Fruit fly (Drosophila melanogaster) whole organism, embryonic: Measurements from ENCODE around the gene Snm1.
A peak's percentile ranks its signal among the peaks of the same experiment; 100 is the strongest.

ENCODE experiments used
- Antp ChIP-seq: fragments of 200-800 bp; sonication (Bioruptor generic); optimal IDR thresholded peaks from 3 replicates; lab custom pipeline; 2016; ENCODE audit warnings: missing biosample characterization, missing genetic modification characterization
- Bdp1 ChIP-seq: fragments of 200-800 bp; sonication (Bioruptor generic); optimal IDR thresholded peaks from 3 replicates; lab custom pipeline; 2016; ENCODE audit warnings: missing biosample characterization, missing genetic modification characterization
- BtbVII ChIP-seq: fragments of 200-800 bp; sonication (Bioruptor generic); optimal IDR thresholded peaks from 3 replicates; lab custom pipeline; 2017; ENCODE audit warnings: missing biosample characterization, mild to moderate bottlenecking, missing genetic modification characterization
- CG10147 ChIP-seq: fragments of 200-800 bp; sonication (Bioruptor generic); optimal IDR thresholded peaks from 2 replicates; lab custom pipeline; 2019; ENCODE audit warnings: missing biosample characterization, mild to moderate bottlenecking, missing genetic modification characterization, moderate library complexity
- CG10267 ChIP-seq: fragments of 200-800 bp; sonication (Bioruptor generic); optimal IDR thresholded peaks from 2 replicates; lab custom pipeline; 2018; ENCODE audit warnings: missing biosample characterization, mild to moderate bottlenecking, missing genetic modification characterization, moderate library complexity
- CG10274 ChIP-seq: fragments of 200-800 bp; sonication (Bioruptor generic); optimal IDR thresholded peaks from 3 replicates; lab custom pipeline; 2017; ENCODE audit warnings: missing biosample characterization, mild to moderate bottlenecking, missing genetic modification characterization
- CG12769 ChIP-seq: fragments of 200-800 bp; sonication (Bioruptor generic); optimal IDR thresholded peaks from 2 replicates; lab custom pipeline; 2019; ENCODE audit warnings: missing biosample characterization, mild to moderate bottlenecking, missing genetic modification characterization, moderate library complexity
- CG13287 ChIP-seq: fragments of 200-800 bp; sonication (Bioruptor generic); IDR thresholded peaks from 2 replicates; pipeline ENCODE4 v1.3.6; 2022; ENCODE audit warnings: missing biosample characterization, missing genetic modification characterization; ENCODE audit not compliant: partially characterized antibody
- CG13894 ChIP-seq: fragments of 200-800 bp; sonication (Bioruptor generic); optimal IDR thresholded peaks from 3 replicates; lab custom pipeline; 2018; ENCODE audit warnings: missing biosample characterization, mild to moderate bottlenecking, missing genetic modification characterization, moderate library complexity
- CG1647 ChIP-seq: fragments of 200-800 bp; sonication (Bioruptor generic); optimal IDR thresholded peaks from 3 replicates; lab custom pipeline; 2016; ENCODE audit warnings: missing biosample characterization, missing genetic modification characterization
- CG1792 ChIP-seq: fragments of 200-800 bp; sonication (Bioruptor generic); optimal IDR thresholded peaks from 2 replicates; lab custom pipeline; 2016; ENCODE audit warnings: missing biosample characterization, missing genetic modification characterization
- CG18011 ChIP-seq: fragments of 200-800 bp; sonication (Bioruptor generic); optimal IDR thresholded peaks from 2 replicates; lab custom pipeline; 2017; ENCODE audit warnings: missing biosample characterization, missing genetic modification characterization, mild to moderate bottlenecking, moderate library complexity, missing genotype
- CG18262 ChIP-seq: fragments of 200-800 bp; optimal IDR thresholded peaks from 3 replicates; lab custom pipeline; 2019; ENCODE audit warnings: missing biosample characterization, mild to moderate bottlenecking, missing genetic modification characterization, moderate library complexity
- CG2202 ChIP-seq: fragments of 200-800 bp; sonication (Bioruptor generic); optimal IDR thresholded peaks from 2 replicates; lab custom pipeline; 2018; ENCODE audit warnings: missing biosample characterization, mild to moderate bottlenecking, missing genetic modification characterization
- CG4424 ChIP-seq: fragments of 200-800 bp; sonication (Bioruptor generic); optimal IDR thresholded peaks from 3 replicates; lab custom pipeline; 2016; ENCODE audit warnings: missing biosample characterization, missing genetic modification characterization
- CG6683 ChIP-seq: fragments of 200-800 bp; sonication (Bioruptor generic); optimal IDR thresholded peaks from 2 replicates; lab custom pipeline; 2017; ENCODE audit warnings: missing biosample characterization, mild to moderate bottlenecking, missing genetic modification characterization, missing genetic modification reagents
- CG6791 ChIP-seq: fragments of 200-800 bp; sonication (Bioruptor generic); IDR thresholded peaks from 3 replicates; pipeline ENCODE4 v1.3.6; 2022; ENCODE audit warnings: missing biosample characterization, missing genetic modification characterization; ENCODE audit not compliant: partially characterized antibody
- CG9727 ChIP-seq: fragments of 200-800 bp; sonication (Bioruptor generic); optimal IDR thresholded peaks from 3 replicates; lab custom pipeline; 2017; ENCODE audit warnings: missing biosample characterization, mild to moderate bottlenecking, missing genetic modification characterization
- Deaf1 ChIP-seq: fragments of 200-800 bp; optimal IDR thresholded peaks from 3 replicates; lab custom pipeline; 2019; ENCODE audit warnings: missing biosample characterization, mild to moderate bottlenecking, missing genetic modification characterization, moderate library complexity
- Doc3 ChIP-seq: fragments of 200-800 bp; sonication (Bioruptor generic); IDR thresholded peaks from 3 replicates; pipeline ENCODE4 v1.3.6; 2022; ENCODE audit warnings: missing biosample characterization, missing genetic modification characterization; ENCODE audit not compliant: partially characterized antibody
- Dp ChIP-seq: fragments of 200-800 bp; sonication (Bioruptor generic); optimal IDR thresholded peaks from 2 replicates; lab custom pipeline; 2018; ENCODE audit warnings: missing biosample characterization, mild to moderate bottlenecking, missing genetic modification characterization, moderate library complexity
- Elba2 ChIP-seq: fragments of 200-800 bp; sonication (Bioruptor generic); optimal IDR thresholded peaks from 3 replicates; lab custom pipeline; 2016; ENCODE audit warnings: missing biosample characterization, missing genetic modification characterization
- Fer1 ChIP-seq: fragments of 200-800 bp; sonication (Bioruptor generic); optimal IDR thresholded peaks from 2 replicates; lab custom pipeline; 2017; ENCODE audit warnings: missing biosample characterization, mild to moderate bottlenecking, missing genetic modification characterization
- Fer3 ChIP-seq: fragments of 200-800 bp; sonication (Bioruptor generic); optimal IDR thresholded peaks from 2 replicates; lab custom pipeline; 2018; ENCODE audit warnings: missing biosample characterization, mild to moderate bottlenecking, missing genetic modification characterization, moderate library complexity
- Hmr ChIP-seq: fragments of 200-800 bp; sonication (Bioruptor generic); optimal IDR thresholded peaks from 3 replicates; lab custom pipeline; 2017; ENCODE audit warnings: mild to moderate bottlenecking, missing biosample characterization, missing genetic modification reagents, missing genetic modification characterization
- Hr78 ChIP-seq, 2 experiments: fragments of 200-800 bp in 1 of 2; fragments of >200 bp in 1 of 2; sonication (Bioruptor generic) in 1 of 2; optimal IDR thresholded peaks; 2 replicates each; lab custom pipeline; 2017 to 2019; ENCODE audit warnings: missing biosample characterization in 2 of 2, missing genetic modification characterization in 2 of 2, mild to moderate bottlenecking in 1 of 2, moderate library complexity in 1 of 2
- Med ChIP-seq: fragments of 200-800 bp; sonication (Bioruptor generic); peaks from one replicate; lab custom pipeline; 2016; ENCODE audit warnings: missing biosample characterization, missing genetic modification characterization, mild to moderate bottlenecking, inconsistent platforms, moderate library complexity
- Myb ChIP-seq: fragments of 200-800 bp; sonication (Bioruptor generic); optimal IDR thresholded peaks from 2 replicates; lab custom pipeline; 2016; ENCODE audit warnings: missing biosample characterization, missing genetic modification characterization
- NFAT ChIP-seq: fragments of 200-800 bp; sonication (Bioruptor generic); IDR thresholded peaks from 2 replicates; pipeline ENCODE4 v1.3.6; 2022; ENCODE audit warnings: missing biosample characterization, missing genetic modification characterization
- Oaz ChIP-seq: fragments of 200-800 bp; sonication (Bioruptor generic); IDR thresholded peaks from 2 replicates; pipeline ENCODE4 v1.3.6; 2022; ENCODE audit warnings: missing biosample characterization, missing genetic modification characterization
- Rx ChIP-seq: fragments of 200-800 bp; sonication (Bioruptor generic); IDR thresholded peaks from 2 replicates; pipeline ENCODE4 v1.3.6; 2022; ENCODE audit warnings: missing biosample characterization, missing genetic modification characterization
- Tbp ChIP-seq: fragments of >200 bp; optimal IDR thresholded peaks from 2 replicates; lab custom pipeline; 2018; ENCODE audit warnings: missing biosample characterization, missing genetic modification characterization
- Usf ChIP-seq: fragments of 200-800 bp; sonication (Bioruptor generic); optimal IDR thresholded peaks from 2 replicates; lab custom pipeline; 2017; ENCODE audit warnings: missing genotype, missing biosample characterization, missing genetic modification characterization
- Xrp1 ChIP-seq: fragments of 200-800 bp; sonication (Bioruptor generic); IDR thresholded peaks from 2 replicates; pipeline ENCODE4 v1.3.6; 2022; ENCODE audit warnings: missing biosample characterization, missing genetic modification characterization
- ab ChIP-seq: fragments of 200-800 bp; sonication (Bioruptor generic); optimal IDR thresholded peaks from 2 replicates; lab custom pipeline; 2016; ENCODE audit warnings: missing biosample characterization, missing genetic modification characterization
- abd-A ChIP-seq: fragments of 200-800 bp; sonication (Bioruptor generic); optimal IDR thresholded peaks from 3 replicates; lab custom pipeline; 2019; ENCODE audit warnings: missing biosample characterization, mild to moderate bottlenecking, missing genetic modification characterization, moderate library complexity
- ase ChIP-seq: fragments of 200-800 bp; sonication (Bioruptor generic); IDR thresholded peaks from 3 replicates; pipeline ENCODE4 v1.3.6; 2022; ENCODE audit warnings: missing biosample characterization, missing genetic modification characterization
- disco-r ChIP-seq: fragments of 200-800 bp; sonication (Bioruptor generic); optimal IDR thresholded peaks from 2 replicates; lab custom pipeline; 2016; ENCODE audit warnings: missing biosample characterization, missing genetic modification characterization
- dm ChIP-seq: fragments of 200-800 bp; sonication (Bioruptor generic); optimal IDR thresholded peaks from 3 replicates; lab custom pipeline; 2016; ENCODE audit warnings: missing biosample characterization, missing genetic modification characterization
- ems ChIP-seq: fragments of 200-800 bp; sonication (Bioruptor generic); optimal IDR thresholded peaks from 3 replicates; lab custom pipeline; 2016; ENCODE audit warnings: missing biosample characterization, missing genetic modification characterization
- hbn ChIP-seq: fragments of 200-800 bp; sonication (Bioruptor generic); IDR thresholded peaks from 2 replicates; pipeline ENCODE4 v1.3.6; 2022; ENCODE audit warnings: missing biosample characterization, missing genetic modification characterization; ENCODE audit not compliant: partially characterized antibody
- nerfin-2 ChIP-seq: fragments of 200-800 bp; sonication (Bioruptor generic); IDR thresholded peaks from 2 replicates; pipeline ENCODE4 v1.3.6; 2022; ENCODE audit warnings: missing biosample characterization, missing genetic modification characterization; ENCODE audit not compliant: partially characterized antibody
- odd ChIP-seq: fragments of 200-800 bp; sonication (Bioruptor generic); optimal IDR thresholded peaks from 2 replicates; lab custom pipeline; 2017; ENCODE audit warnings: missing biosample characterization, mild to moderate bottlenecking, missing genetic modification characterization
- onecut ChIP-seq: fragments of 200-800 bp; sonication (Bioruptor generic); IDR thresholded peaks from 2 replicates; pipeline ENCODE4 v1.3.6; 2022; ENCODE audit warnings: missing biosample characterization, missing genetic modification characterization
- pzg ChIP-seq: fragments of 200-800 bp; sonication (Bioruptor generic); optimal IDR thresholded peaks from 3 replicates; lab custom pipeline; 2018; ENCODE audit warnings: missing biosample characterization, mild to moderate bottlenecking, missing genetic modification characterization, moderate library complexity
- run ChIP-seq: fragments of 200-800 bp; sonication (Bioruptor generic); optimal IDR thresholded peaks from 3 replicates; lab custom pipeline; 2018; ENCODE audit warnings: missing biosample characterization, mild to moderate bottlenecking, missing genetic modification characterization
- sd ChIP-seq: fragments of 200-800 bp; sonication (Bioruptor generic); optimal IDR thresholded peaks from 3 replicates; lab custom pipeline; 2018; ENCODE audit warnings: missing biosample characterization, mild to moderate bottlenecking, missing genetic modification characterization, moderate library complexity
- tgo ChIP-seq: fragments of 200-800 bp; sonication (Bioruptor generic); IDR thresholded peaks from 3 replicates; pipeline ENCODE4 v1.3.6; 2022; ENCODE audit warnings: missing biosample characterization, missing genetic modification characterization
- tio ChIP-seq: fragments of 200-800 bp; sonication (Bioruptor generic); optimal IDR thresholded peaks from 2 replicates; lab custom pipeline; 2017; ENCODE audit warnings: missing biosample characterization, missing genetic modification characterization, inconsistent platforms
- zen2 ChIP-seq: fragments of 200-800 bp; sonication (Bioruptor generic); IDR thresholded peaks from 3 replicates; pipeline ENCODE4 v1.3.6; 2022; ENCODE audit warnings: missing biosample characterization, missing genetic modification characterization; ENCODE audit not compliant: partially characterized antibody

Gene Snm1

DNA sequence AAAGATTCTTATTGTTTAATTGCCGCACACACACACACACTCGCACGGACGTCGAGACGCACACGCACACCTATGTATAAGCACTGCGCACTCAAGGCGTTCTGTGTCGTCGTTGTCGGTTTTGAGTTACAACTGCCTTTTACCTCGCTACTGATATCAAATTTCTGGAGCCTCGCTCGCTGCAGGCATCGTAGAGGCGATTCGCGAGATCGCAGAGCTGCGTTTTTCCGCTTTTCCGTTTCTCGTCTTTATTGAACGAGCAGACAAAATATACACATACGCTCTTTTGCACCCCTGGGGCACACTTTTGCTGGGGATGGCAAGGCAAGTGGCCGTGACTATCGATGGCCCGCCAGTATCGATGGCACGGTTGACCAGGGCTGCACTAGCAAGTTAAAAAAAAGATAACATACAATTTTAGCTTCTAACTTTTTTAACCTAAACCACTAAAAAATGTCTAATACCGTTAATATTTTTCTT is 7.4 kb upstream of the Snm1 start, which contains the start of gene CG2519:
TSS of gene CG2519 (minus strand) at position 312 of the 480 bp plus-strand sequence.
- TF ChIP-seq nerfin-2 (GFP tag; lab: Robert Waterston, UW): peak; percentile 79
- peak; percentile 91 for TF ChIP-seq CG13287 (GFP tag; lab: Robert Waterston, UW)
- no peak for TF ChIP-seq Hr78 (GFP tag; optimal IDR thresholded peaks at IDR 0.05; lab: Kevin White, UChicago)
- no peak for TF ChIP-seq abd-A (tag; lab: Kevin White, UChicago)
- TF ChIP-seq CG18262 (tag; lab: Kevin White, UChicago): no peak
- TF ChIP-seq CG1792 (GFP tag; lab: Kevin White, UChicago): peak; percentile 52
- peak; percentile 95 for TF ChIP-seq Med
- TF ChIP-seq Bdp1 (GFP tag; lab: Kevin White, UChicago): peak; percentile 39
- TF ChIP-seq hbn (GFP tag; lab: Robert Waterston, UW): peak; percentile 80
- peak; percentile 19 for TF ChIP-seq CG2202
- TF ChIP-seq CG10274 (GFP tag; lab: Kevin White, UChicago): no peak
- TF ChIP-seq Dp (GFP tag; lab: Kevin White, UChicago): peak; percentile 58
- peak; percentile 73 for TF ChIP-seq Doc3 (GFP tag; lab: Robert Waterston, UW)
- TF ChIP-seq zen2 (GFP tag; lab: Robert Waterston, UW): peak; percentile 80; the same call in 2 of the 3 replicates
- peak; percentile 7 for TF ChIP-seq CG18011 (GFP tag; lab: Kevin White, UChicago)
- peak; percentile 51 for TF ChIP-seq dm (GFP tag; lab: Kevin White, UChicago)
- TF ChIP-seq CG10147: no peak
- no peak for TF ChIP-seq Tbp (GFP tag; lab: Kevin White, UChicago)
- TF ChIP-seq Hmr: no peak
- no peak for TF ChIP-seq CG13894 (tag; lab: Kevin White, UChicago)
- peak; percentile 67; the same call in 1 of the 2 replicates for TF ChIP-seq Xrp1
- TF ChIP-seq odd (GFP tag; lab: Kevin White, UChicago): no peak
- peak; percentile 42 for TF ChIP-seq CG12769 (tag; lab: Kevin White, UChicago)
- TF ChIP-seq Elba2 (GFP tag; lab: Kevin White, UChicago): peak; percentile 88
- TF ChIP-seq Antp (GFP tag; lab: Kevin White, UChicago): peak; percentile 58
- TF ChIP-seq ase (GFP tag; lab: Robert Waterston, UW): peak; percentile 61; the same call in 2 of the 3 replicates
- no peak for TF ChIP-seq BtbVII (GFP tag; lab: Kevin White, UChicago)
- TF ChIP-seq tio (GFP tag; lab: Kevin White, UChicago): no peak
- TF ChIP-seq NFAT: peak; percentile 82
- TF ChIP-seq Rx (GFP tag; lab: Robert Waterston, UW): no peak
- peak; percentile 62; the same call in 1 of the 2 replicates for TF ChIP-seq onecut
- no peak for TF ChIP-seq run
- peak; percentile 97 for TF ChIP-seq CG6791 (GFP tag; lab: Robert Waterston, UW)
- peak; percentile 73 for TF ChIP-seq Fer1 (GFP tag; lab: Kevin White, UChicago)
- no peak for TF ChIP-seq disco-r
- no peak for TF ChIP-seq Usf (GFP tag; lab: Kevin White, UChicago)
- peak; percentile 57 for TF ChIP-seq CG10267 (tag; lab: Kevin White, UChicago)
- no peak for TF ChIP-seq sd
- no peak for TF ChIP-seq Oaz (GFP tag; lab: Robert Waterston, UW)
- peak; percentile 15 for TF ChIP-seq CG6683 (GFP tag; lab: Kevin White, UChicago)
- no peak for TF ChIP-seq Deaf1
- peak; percentile 73 for TF ChIP-seq Myb (GFP tag; lab: Kevin White, UChicago)
- no peak for TF ChIP-seq ab (GFP tag; lab: Kevin White, UChicago)
- TF ChIP-seq pzg (GFP tag; lab: Kevin White, UChicago): peak; percentile 91
- no peak for TF ChIP-seq CG9727 (GFP tag; lab: Kevin White, UChicago)
- TF ChIP-seq CG1647 (GFP tag; lab: Kevin White, UChicago): peak; percentile 36
- no peak for TF ChIP-seq Fer3 (tag; lab: Kevin White, UChicago)
- TF ChIP-seq CG4424: peak; percentile 48
- no peak; the same call in 2 of the 3 replicates for TF ChIP-seq tgo (GFP tag; lab: Robert Waterston, UW)
- peak; percentile 72 for TF ChIP-seq ems (GFP tag; lab: Kevin White, UChicago)
